Fruit fly (Drosophila melanogaster) whole organism, prepupa: ENCODE data around the gene Naglu.
A peak's percentile ranks its signal among the peaks of the same experiment; 100 is the strongest.

Experiments
- Blimp-1 ChIP-seq: fragments of 200-800 bp; sonication (Bioruptor generic); optimal IDR thresholded peaks from 3 replicates; lab custom pipeline; 2017; ENCODE audit warnings: missing biosample characterization, missing genetic modification characterization, mild to moderate bottlenecking, moderate library complexity, missing genetic modification reagents
- CG10631 ChIP-seq: fragments of 200-800 bp; sonication (Bioruptor generic); optimal IDR thresholded peaks from 2 replicates; lab custom pipeline; 2016; ENCODE audit warnings: missing biosample characterization, missing genetic modification characterization
- CG1621 ChIP-seq: fragments of 200-800 bp; sonication (Bioruptor generic); optimal IDR thresholded peaks from 3 replicates; lab custom pipeline; 2018; ENCODE audit warnings: missing biosample characterization, mild to moderate bottlenecking, missing genetic modification characterization
- CG16779 ChIP-seq: fragments of 200-800 bp; sonication (Bioruptor generic); optimal IDR thresholded peaks from 3 replicates; lab custom pipeline; 2017; ENCODE audit warnings: missing biosample characterization, mild to moderate bottlenecking, missing genetic modification characterization
- CG3032 ChIP-seq: fragments of 200-800 bp; optimal IDR thresholded peaks from 2 replicates; lab custom pipeline; 2019; ENCODE audit warnings: missing biosample characterization, mild to moderate bottlenecking, missing genetic modification characterization, moderate library complexity
- CG32006 ChIP-seq: fragments of 200-800 bp; sonication (Bioruptor generic); optimal IDR thresholded peaks from 3 replicates; lab custom pipeline; 2017; ENCODE audit warnings: missing biosample characterization, mild to moderate bottlenecking, missing genetic modification characterization
- CG3919 ChIP-seq: fragments of 200-800 bp; sonication (Bioruptor generic); optimal IDR thresholded peaks from 3 replicates; lab custom pipeline; 2016; ENCODE audit warnings: missing biosample characterization, missing genetic modification characterization
- CG4318 ChIP-seq: fragments of 200-800 bp; sonication (Bioruptor generic); optimal IDR thresholded peaks from 3 replicates; lab custom pipeline; 2017; ENCODE audit warnings: missing biosample characterization, mild to moderate bottlenecking, missing genetic modification characterization
- CG6163 ChIP-seq: fragments of 200-800 bp; sonication (Bioruptor generic); IDR thresholded peaks from 3 replicates; pipeline ENCODE4 v1.3.6; 2022; ENCODE audit warnings: missing biosample characterization, missing genetic modification characterization
- CG6276 ChIP-seq: fragments of 200-800 bp; sonication (Bioruptor generic); optimal IDR thresholded peaks from 2 replicates; lab custom pipeline; 2017; ENCODE audit warnings: missing biosample characterization, mild to moderate bottlenecking, missing genetic modification characterization
- CG6792 ChIP-seq: fragments of 200-800 bp; sonication (Bioruptor generic); optimal IDR thresholded peaks from 3 replicates; lab custom pipeline; 2016; ENCODE audit warnings: missing biosample characterization, missing genetic modification characterization
- CG6808 ChIP-seq: fragments of 200-800 bp; sonication (Bioruptor generic); optimal IDR thresholded peaks from 3 replicates; lab custom pipeline; 2017; ENCODE audit warnings: missing biosample characterization, missing genetic modification characterization, mild to moderate bottlenecking, moderate library complexity, missing genetic modification reagents
- CG6854 ChIP-seq: fragments of 200-800 bp; sonication (Bioruptor generic); optimal IDR thresholded peaks from 2 replicates; lab custom pipeline; 2017; ENCODE audit warnings: missing biosample characterization, mild to moderate bottlenecking, missing genetic modification characterization
- CG7368 ChIP-seq: fragments of 200-800 bp; sonication (Bioruptor generic); optimal IDR thresholded peaks from 3 replicates; lab custom pipeline; 2016; ENCODE audit warnings: missing biosample characterization, missing genetic modification characterization
- CG8632 ChIP-seq: fragments of 200-800 bp; sonication (Bioruptor generic); optimal IDR thresholded peaks from 3 replicates; lab custom pipeline; 2016; ENCODE audit warnings: missing biosample characterization, missing genetic modification characterization
- CG9139 ChIP-seq: fragments of 200-800 bp; sonication (Bioruptor generic); optimal IDR thresholded peaks from 3 replicates; lab custom pipeline; 2017; ENCODE audit warnings: missing biosample characterization, mild to moderate bottlenecking, missing genetic modification characterization
- Eip75B ChIP-seq: fragments of 200-800 bp; sonication (Bioruptor generic); optimal IDR thresholded peaks from 3 replicates; lab custom pipeline; 2016; ENCODE audit warnings: missing biosample characterization, missing genetic modification characterization
- Eip78C ChIP-seq: fragments of 200-800 bp; sonication (Bioruptor generic); peaks from one replicate; lab custom pipeline; 2016; ENCODE audit warnings: missing biosample characterization, missing genetic modification characterization
- Eip93F ChIP-seq: fragments of 200-800 bp; sonication (Bioruptor generic); optimal IDR thresholded peaks from 2 replicates; lab custom pipeline; 2016; ENCODE audit warnings: missing biosample characterization, mild to moderate bottlenecking, missing genetic modification characterization
- Ets21C ChIP-seq: fragments of 200-800 bp; sonication (Bioruptor generic); optimal IDR thresholded peaks from 3 replicates; lab custom pipeline; 2016; ENCODE audit warnings: missing biosample characterization, missing genetic modification characterization
- Ets96B ChIP-seq: fragments of 200-800 bp; optimal IDR thresholded peaks from 2 replicates; lab custom pipeline; 2019; ENCODE audit warnings: missing biosample characterization, mild to moderate bottlenecking, missing genetic modification characterization, moderate library complexity
- Gug ChIP-seq: fragments of 200-800 bp; sonication (Bioruptor generic); IDR thresholded peaks from 2 replicates; pipeline ENCODE4 v1.3.6; 2022; ENCODE audit warnings: missing biosample characterization, missing genetic modification characterization
- Hr4 ChIP-seq: fragments of 200-800 bp; sonication (Bioruptor generic); optimal IDR thresholded peaks from 3 replicates; lab custom pipeline; 2016; ENCODE audit warnings: missing biosample characterization, missing genetic modification characterization
- Met ChIP-seq: fragments of 200-800 bp; sonication (Bioruptor generic); optimal IDR thresholded peaks from 3 replicates; lab custom pipeline; 2016; ENCODE audit warnings: missing biosample characterization, missing genetic modification characterization
- OdsH ChIP-seq: fragments of 200-800 bp; sonication (Bioruptor generic); optimal IDR thresholded peaks from 3 replicates; lab custom pipeline; 2016; ENCODE audit warnings: missing biosample characterization, missing genetic modification characterization
- Smox ChIP-seq: fragments of 200-800 bp; sonication (Bioruptor generic); optimal IDR thresholded peaks from 3 replicates; lab custom pipeline; 2016; ENCODE audit warnings: missing biosample characterization, missing genetic modification characterization
- Sox102F ChIP-seq: fragments of 200-800 bp; sonication (Bioruptor generic); optimal IDR thresholded peaks from 2 replicates; lab custom pipeline; 2016; ENCODE audit warnings: missing biosample characterization, mild to moderate bottlenecking, missing genetic modification characterization
- Sox14 ChIP-seq: fragments of 200-800 bp; sonication (Bioruptor generic); optimal IDR thresholded peaks from 3 replicates; lab custom pipeline; 2016; ENCODE audit warnings: missing biosample characterization, missing genetic modification characterization
- achi ChIP-seq: fragments of 200-800 bp; sonication (Bioruptor generic); optimal IDR thresholded peaks from 3 replicates; lab custom pipeline; 2016; ENCODE audit warnings: missing biosample characterization, missing genetic modification characterization
- acj6 ChIP-seq: fragments of 200-800 bp; sonication (Bioruptor generic); optimal IDR thresholded peaks from 3 replicates; lab custom pipeline; 2016; ENCODE audit warnings: missing biosample characterization, missing genetic modification characterization
- cyc ChIP-seq: fragments of 200-800 bp; sonication (Bioruptor generic); optimal IDR thresholded peaks from 3 replicates; lab custom pipeline; 2016; ENCODE audit warnings: missing biosample characterization, missing genetic modification characterization
- dac ChIP-seq: fragments of 200-800 bp; sonication (Bioruptor generic); optimal IDR thresholded peaks from 2 replicates; lab custom pipeline; 2017; ENCODE audit warnings: missing biosample characterization, mild to moderate bottlenecking, missing genetic modification characterization
- dsx ChIP-seq: fragments of 200-800 bp; optimal IDR thresholded peaks from 3 replicates; lab custom pipeline; 2019; ENCODE audit warnings: missing biosample characterization, mild to moderate bottlenecking, missing genetic modification characterization, moderate library complexity; ENCODE audit not compliant: poor library complexity, severe bottlenecking
- eg ChIP-seq: fragments of 200-800 bp; sonication (Bioruptor generic); IDR thresholded peaks from 3 replicates; pipeline ENCODE4 v1.3.6; 2022; ENCODE audit warnings: missing biosample characterization, missing genetic modification characterization
- esn ChIP-seq: fragments of 200-800 bp; sonication (Bioruptor generic); optimal IDR thresholded peaks from 2 replicates; lab custom pipeline; 2016; ENCODE audit warnings: missing biosample characterization, mild to moderate bottlenecking, missing genetic modification characterization, moderate library complexity
- fd59A ChIP-seq: fragments of 200-800 bp; sonication (Bioruptor generic); optimal IDR thresholded peaks from 2 replicates; lab custom pipeline; 2017; ENCODE audit warnings: missing biosample characterization, mild to moderate bottlenecking, missing genetic modification characterization, missing genetic modification reagents
- lz ChIP-seq: fragments of 200-800 bp; sonication (Bioruptor generic); optimal IDR thresholded peaks from 3 replicates; lab custom pipeline; 2016; ENCODE audit warnings: missing biosample characterization, missing genetic modification characterization
- net ChIP-seq: fragments of 200-800 bp; sonication (Bioruptor generic); optimal IDR thresholded peaks from 3 replicates; lab custom pipeline; 2016; ENCODE audit warnings: missing biosample characterization, missing genetic modification characterization
- pdm3 ChIP-seq: fragments of 200-800 bp; sonication (Bioruptor generic); optimal IDR thresholded peaks from 3 replicates; lab custom pipeline; 2016; ENCODE audit warnings: missing biosample characterization, missing genetic modification characterization
- ss ChIP-seq, 2 experiments: fragments of 200-800 bp; sonication (Bioruptor generic); optimal IDR thresholded peaks; 2 replicates in 1 of 2; 3 replicates in 1 of 2; lab custom pipeline; 2017 to 2018; ENCODE audit warnings: mild to moderate bottlenecking in 2 of 2, missing biosample characterization in 2 of 2, missing genetic modification characterization in 2 of 2, moderate library complexity in 1 of 2
- svp ChIP-seq: fragments of 200-800 bp; sonication (Bioruptor generic); peaks from one replicate; lab custom pipeline; 2016; ENCODE audit warnings: missing biosample characterization, missing genetic modification characterization
- topi ChIP-seq: fragments of 200-800 bp; sonication (Bioruptor generic); optimal IDR thresholded peaks from 3 replicates; lab custom pipeline; 2016; ENCODE audit warnings: missing biosample characterization, missing genetic modification characterization
- vri ChIP-seq: fragments of 200-800 bp; sonication (Bioruptor generic); optimal IDR thresholded peaks from 3 replicates; lab custom pipeline; 2016; ENCODE audit warnings: missing biosample characterization, mild to moderate bottlenecking, missing genetic modification characterization

Naglu gene

DNA sequence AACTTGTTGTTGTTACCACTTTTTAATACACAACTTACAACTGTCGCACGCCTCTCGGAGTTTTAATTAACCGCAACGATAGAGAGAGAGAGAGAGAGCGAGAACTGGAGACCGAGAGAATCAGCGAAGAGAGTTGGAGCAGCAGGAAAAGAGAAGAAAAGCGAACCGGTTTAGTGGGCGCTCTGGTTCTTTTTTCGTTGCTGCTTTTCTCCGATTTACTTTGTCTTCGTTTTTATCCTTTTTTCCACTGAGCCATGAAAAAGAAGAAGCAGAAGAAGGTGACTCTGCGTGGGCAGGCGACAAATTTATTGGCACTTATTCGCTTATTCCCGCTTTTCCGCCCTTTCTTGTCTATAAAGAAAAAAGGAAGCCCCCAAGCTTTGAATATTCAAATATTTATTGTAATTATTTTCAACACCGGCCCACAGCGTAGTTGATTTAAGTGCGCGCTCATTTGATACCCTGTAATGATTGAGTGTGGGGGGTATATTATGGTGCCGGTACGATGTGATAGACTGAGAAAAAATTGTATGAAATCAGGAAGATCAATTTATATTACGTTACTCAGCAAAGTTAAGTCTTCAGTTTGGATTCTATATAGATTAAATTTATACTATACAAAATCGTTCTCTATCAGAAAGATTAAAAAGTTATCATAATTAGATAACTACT, 8.7 kb upstream of the Naglu start (continued):
- TF ChIP-seq cyc (no peak), Blimp-1 (GFP tag; lab: Kevin White, UChicago) (no peak), Gug (no peak), vri (GFP tag; lab: Kevin White, UChicago) (no peak), dac (GFP tag; lab: Kevin White, UChicago) (no peak), Smox (GFP tag; lab: Kevin White, UChicago) (peak; percentile 23), CG32006 (GFP tag; lab: Kevin White, UChicago) (peak; percentile 63), pdm3 (GFP tag; lab: Kevin White, UChicago) (peak; percentile 17), CG6276 (GFP tag; lab: Kevin White, UChicago) (no peak)

- peak; percentile 56 for TF ChIP-seq CG6854 (GFP tag; lab: Kevin White, UChicago)
- TF ChIP-seq CG16779 (tag; lab: Kevin White, UChicago): peak; percentile 34
- peak; percentile 69 for TF ChIP-seq CG6808
- TF ChIP-seq Met: no peak
- no peak for TF ChIP-seq cyc
- TF ChIP-seq Eip93F (GFP tag; lab: Kevin White, UChicago): no peak
- TF ChIP-seq vri (GFP tag; lab: Kevin White, UChicago): peak; percentile 2
- TF ChIP-seq CG8632 (GFP tag; lab: Kevin White, UChicago): no peak
- TF ChIP-seq CG10631 (GFP tag; lab: Kevin White, UChicago): no peak
- no peak for TF ChIP-seq Sox102F (GFP tag; lab: Kevin White, UChicago)
- TF ChIP-seq CG7368 (GFP tag; lab: Kevin White, UChicago): peak; percentile 43
- no peak for TF ChIP-seq topi (GFP tag; lab: Kevin White, UChicago)
- TF ChIP-seq net: no peak
- no peak for TF ChIP-seq acj6
- TF ChIP-seq CG6792 (GFP tag; lab: Kevin White, UChicago): no peak
- TF ChIP-seq Eip75B (GFP tag; lab: Kevin White, UChicago): peak; percentile 10
- TF ChIP-seq CG3032 (tag; lab: Kevin White, UChicago): peak; percentile 32
- TF ChIP-seq eg (GFP tag; lab: Robert Waterston, UW): no peak
- TF ChIP-seq CG1621 (tag; lab: Kevin White, UChicago): peak; percentile 23
- no peak for TF ChIP-seq Ets21C (GFP tag; lab: Kevin White, UChicago)
- no peak for TF ChIP-seq lz (GFP tag; lab: Kevin White, UChicago)
- peak; percentile 42; the same call in 1 of the 3 replicates for TF ChIP-seq CG6163 (GFP tag; lab: Robert Waterston, UW)
- TF ChIP-seq CG3919 (GFP tag; lab: Kevin White, UChicago): no peak
- TF ChIP-seq esn (GFP tag; lab: Kevin White, UChicago): no peak
- no peak for TF ChIP-seq fd59A (GFP tag; lab: Kevin White, UChicago)
- peak; percentile 10 for TF ChIP-seq achi (GFP tag; lab: Kevin White, UChicago)
- TF ChIP-seq CG4318 (GFP tag; lab: Kevin White, UChicago): no peak
- peak; percentile 75 to 77 for TF ChIP-seq ss (GFP tag; optimal IDR thresholded peaks at IDR 0.05; lab: Kevin White, UChicago)
- TF ChIP-seq svp: peak; percentile 96
- peak; percentile 18 for TF ChIP-seq Sox14 (GFP tag; lab: Kevin White, UChicago)
- peak; percentile 50 for TF ChIP-seq dsx (GFP tag; lab: Kevin White, UChicago)
- no peak for TF ChIP-seq OdsH (GFP tag; lab: Kevin White, UChicago)
- no peak for TF ChIP-seq Hr4 (GFP tag; lab: Kevin White, UChicago)
- TF ChIP-seq Eip78C (GFP tag; lab: Kevin White, UChicago): peak; percentile 75
- peak; percentile 8 for TF ChIP-seq CG9139 (GFP tag; lab: Kevin White, UChicago)
- TF ChIP-seq Ets96B (tag; lab: Kevin White, UChicago): peak; percentile 28
Measured at dm6 chr2L:8419382-8419940, 7.8 kb upstream of the Naglu start.
